Fruit fly (Drosophila melanogaster) whole organism, embryonic: ENCODE measurements around the gene pr.
A peak's percentile ranks its signal among the peaks of the same experiment; 100 is the strongest.

Experiments
- CG11398 ChIP-seq: fragments of 200-800 bp; sonication (Bioruptor generic); optimal IDR thresholded peaks from 2 replicates; lab custom pipeline; 2016; ENCODE audit warnings: missing biosample characterization, missing genetic modification characterization
- CG11456 ChIP-seq: fragments of 200-800 bp; sonication (Bioruptor generic); IDR thresholded peaks from 3 replicates; pipeline ENCODE4 v1.3.6; 2022; ENCODE audit warnings: missing biosample characterization, missing genetic modification characterization
- CG11696 ChIP-seq: fragments of 200-800 bp; sonication (Bioruptor generic); IDR thresholded peaks from 2 replicates; pipeline ENCODE4 v1.3.6; 2022; ENCODE audit warnings: missing biosample characterization, missing genetic modification characterization
- CG12071 ChIP-seq: fragments of 200-800 bp; sonication (Bioruptor generic); optimal IDR thresholded peaks from 3 replicates; lab custom pipeline; 2018; ENCODE audit warnings: missing biosample characterization, mild to moderate bottlenecking, missing genetic modification characterization
- CG12659 ChIP-seq: fragments of 200-800 bp; sonication (Bioruptor generic); optimal IDR thresholded peaks from 3 replicates; lab custom pipeline; 2017; ENCODE audit warnings: mild to moderate bottlenecking, missing biosample characterization, missing genetic modification reagents, missing genetic modification characterization
- CG13123 ChIP-seq: fragments of 200-800 bp; sonication (Bioruptor generic); optimal IDR thresholded peaks from 2 replicates; lab custom pipeline; 2016; ENCODE audit warnings: missing biosample characterization, missing genetic modification characterization
- CG13624 ChIP-seq: fragments of 200-800 bp; sonication (Bioruptor generic); optimal IDR thresholded peaks from 2 replicates; lab custom pipeline; 2016; ENCODE audit warnings: missing biosample characterization, missing genetic modification characterization
- CG15514 ChIP-seq: fragments of 200-800 bp; sonication (Bioruptor generic); optimal IDR thresholded peaks from 3 replicates; lab custom pipeline; 2017; ENCODE audit warnings: missing biosample characterization, missing genetic modification characterization, mild to moderate bottlenecking, moderate library complexity, missing genetic modification reagents
- CG15601 ChIP-seq: fragments of 200-800 bp; sonication (Bioruptor generic); optimal IDR thresholded peaks from 3 replicates; lab custom pipeline; 2019; ENCODE audit warnings: missing biosample characterization, mild to moderate bottlenecking, missing genetic modification characterization, moderate library complexity
- CG17328 ChIP-seq: fragments of 200-800 bp; sonication (Bioruptor generic); IDR thresholded peaks from 2 replicates; pipeline ENCODE4 v1.3.6; 2022; ENCODE audit warnings: missing biosample characterization, missing genetic modification characterization
- CG18764 ChIP-seq: fragments of 200-800 bp; sonication (Bioruptor generic); optimal IDR thresholded peaks from 3 replicates; lab custom pipeline; 2016; ENCODE audit warnings: missing biosample characterization, missing genetic modification characterization
- CG30403 ChIP-seq: fragments of 200-800 bp; sonication (Bioruptor generic); optimal IDR thresholded peaks from 3 replicates; lab custom pipeline; 2016; ENCODE audit warnings: missing biosample characterization, missing genetic modification characterization
- CG3281 ChIP-seq: fragments of 200-800 bp; sonication (Bioruptor generic); optimal IDR thresholded peaks from 3 replicates; lab custom pipeline; 2017; ENCODE audit warnings: missing biosample characterization, mild to moderate bottlenecking, missing genetic modification characterization
- CG43689 ChIP-seq: fragments of 200-800 bp; sonication (Bioruptor generic); IDR thresholded peaks from 2 replicates; pipeline ENCODE4 v1.3.6; 2022; ENCODE audit warnings: missing biosample characterization, missing genetic modification characterization
- CG4617 ChIP-seq: fragments of 200-800 bp; sonication (Bioruptor generic); optimal IDR thresholded peaks from 3 replicates; lab custom pipeline; 2016; ENCODE audit warnings: missing biosample characterization, missing genetic modification characterization, borderline replicate concordance
- CG4820 ChIP-seq: fragments of 200-800 bp; sonication (Bioruptor generic); optimal IDR thresholded peaks from 3 replicates; lab custom pipeline; 2016; ENCODE audit warnings: missing biosample characterization, missing genetic modification characterization
- CG5245 ChIP-seq: fragments of 200-800 bp; sonication (Bioruptor generic); optimal IDR thresholded peaks from 3 replicates; lab custom pipeline; 2016; ENCODE audit warnings: missing biosample characterization, missing genetic modification characterization
- CG6175 ChIP-seq: fragments of 200-800 bp; sonication (Bioruptor generic); IDR thresholded peaks from 3 replicates; pipeline ENCODE4 v1.3.6; 2022; ENCODE audit warnings: missing biosample characterization, missing genetic modification characterization
- CG6813 ChIP-seq: fragments of 200-800 bp; sonication (Bioruptor generic); optimal IDR thresholded peaks from 2 replicates; lab custom pipeline; 2017; ENCODE audit warnings: missing biosample characterization, missing genetic modification characterization, mild to moderate bottlenecking, moderate library complexity, missing genetic modification reagents
- CG7987 ChIP-seq: fragments of 200-800 bp; sonication (Bioruptor generic); optimal IDR thresholded peaks from 2 replicates; lab custom pipeline; 2018; ENCODE audit warnings: missing biosample characterization, mild to moderate bottlenecking, missing genetic modification characterization, moderate library complexity
- CHES-1-like ChIP-seq: fragments of 200-800 bp; sonication (Bioruptor generic); optimal IDR thresholded peaks from 2 replicates; lab custom pipeline; 2016; ENCODE audit warnings: missing biosample characterization, missing genetic modification characterization
- Chrac-16 ChIP-seq: fragments of 200-800 bp; sonication (Bioruptor generic); optimal IDR thresholded peaks from 3 replicates; lab custom pipeline; 2016; ENCODE audit warnings: missing biosample characterization, missing genetic modification characterization
- Dbx ChIP-seq: fragments of 200-800 bp; sonication (Bioruptor generic); IDR thresholded peaks from 3 replicates; pipeline ENCODE4 v1.3.6; 2022; ENCODE audit warnings: missing biosample characterization, missing genetic modification characterization
- Doc2 ChIP-seq: fragments of 200-800 bp; sonication (Bioruptor generic); IDR thresholded peaks from 2 replicates; pipeline ENCODE4 v1.3.6; 2022; ENCODE audit warnings: missing biosample characterization, missing genetic modification characterization
- Drgx ChIP-seq: fragments of 200-800 bp; sonication (Bioruptor generic); IDR thresholded peaks from 2 replicates; pipeline ENCODE4 v1.3.6; 2022; ENCODE audit warnings: missing biosample characterization, missing genetic modification characterization
- Fer3 ChIP-seq: fragments of 200-800 bp; sonication (Bioruptor generic); optimal IDR thresholded peaks from 2 replicates; lab custom pipeline; 2018; ENCODE audit warnings: missing biosample characterization, mild to moderate bottlenecking, missing genetic modification characterization, moderate library complexity
- H2.0 ChIP-seq: fragments of 200-800 bp; sonication (Bioruptor generic); IDR thresholded peaks from 2 replicates; pipeline ENCODE4 v1.3.6; 2022; ENCODE audit warnings: missing biosample characterization, missing genetic modification characterization
- Hmr ChIP-seq: fragments of 200-800 bp; sonication (Bioruptor generic); optimal IDR thresholded peaks from 3 replicates; lab custom pipeline; 2017; ENCODE audit warnings: mild to moderate bottlenecking, missing biosample characterization, missing genetic modification reagents, missing genetic modification characterization
- PHDP ChIP-seq: fragments of 200-800 bp; sonication (Bioruptor generic); optimal IDR thresholded peaks from 3 replicates; lab custom pipeline; 2018; ENCODE audit warnings: missing biosample characterization, mild to moderate bottlenecking, missing genetic modification characterization, moderate library complexity
- Sox100B ChIP-seq: fragments of 200-800 bp; sonication (Bioruptor generic); optimal IDR thresholded peaks from 3 replicates; lab custom pipeline; 2018; ENCODE audit warnings: missing biosample characterization, mild to moderate bottlenecking, missing genetic modification characterization
- abd-A ChIP-seq: fragments of 200-800 bp; sonication (Bioruptor generic); optimal IDR thresholded peaks from 3 replicates; lab custom pipeline; 2019; ENCODE audit warnings: missing biosample characterization, mild to moderate bottlenecking, missing genetic modification characterization, moderate library complexity
- bab2 ChIP-seq: fragments of 200-800 bp; sonication (Bioruptor generic); optimal IDR thresholded peaks from 2 replicates; lab custom pipeline; 2016; ENCODE audit warnings: missing biosample characterization, missing genetic modification characterization
- ci ChIP-seq: fragments of 200-800 bp; sonication (Bioruptor generic); IDR thresholded peaks from 3 replicates; pipeline ENCODE4 v1.3.6; 2022; ENCODE audit warnings: missing biosample characterization, missing genetic modification characterization
- dimm ChIP-seq: fragments of 200-800 bp; sonication (Bioruptor generic); IDR thresholded peaks from 2 replicates; pipeline ENCODE4 v1.3.6; 2022; ENCODE audit warnings: missing biosample characterization, missing genetic modification characterization
- fd3F ChIP-seq: fragments of 200-800 bp; sonication (Bioruptor generic); optimal IDR thresholded peaks from 2 replicates; lab custom pipeline; 2018; ENCODE audit warnings: missing biosample characterization, mild to moderate bottlenecking, missing genetic modification characterization, moderate library complexity
- gcm ChIP-seq: fragments of 200-800 bp; sonication (Bioruptor generic); optimal IDR thresholded peaks from 2 replicates; lab custom pipeline; 2019; ENCODE audit warnings: missing biosample characterization, mild to moderate bottlenecking, missing genetic modification characterization, moderate library complexity
- h ChIP-seq: fragments of >200 bp; optimal IDR thresholded peaks from 2 replicates; lab custom pipeline; 2017
- ham ChIP-seq: fragments of 200-800 bp; sonication (Bioruptor generic); IDR thresholded peaks from 2 replicates; pipeline ENCODE4 v1.3.6; 2022; ENCODE audit warnings: missing biosample characterization, missing genetic modification characterization
- her ChIP-seq: fragments of 200-800 bp; sonication (Bioruptor generic); optimal IDR thresholded peaks from 2 replicates; lab custom pipeline; 2016; ENCODE audit warnings: missing biosample characterization, missing genetic modification characterization
- insv ChIP-seq, 2 experiments: fragments of 200-800 bp; sonication (Bioruptor generic); optimal IDR thresholded peaks; 3 replicates each; lab custom pipeline; 2016 to 2018; ENCODE audit warnings: missing biosample characterization in 2 of 2, missing genetic modification characterization in 2 of 2
- nau ChIP-seq: fragments of 200-800 bp; sonication (Bioruptor generic); optimal IDR thresholded peaks from 3 replicates; lab custom pipeline; 2017; ENCODE audit warnings: missing biosample characterization, mild to moderate bottlenecking, missing genetic modification characterization, missing genetic modification reagents
- pho ChIP-seq: fragments of 200-800 bp; sonication (Bioruptor generic); optimal IDR thresholded peaks from 2 replicates; lab custom pipeline; 2016; ENCODE audit warnings: missing biosample characterization, missing genetic modification characterization
- phol ChIP-seq: fragments of 200-800 bp; sonication (Bioruptor generic); optimal IDR thresholded peaks from 3 replicates; lab custom pipeline; 2018; ENCODE audit warnings: missing biosample characterization, mild to moderate bottlenecking, missing genetic modification characterization, moderate library complexity
- ranshi ChIP-seq: fragments of 200-800 bp; sonication (Bioruptor generic); IDR thresholded peaks from 2 replicates; pipeline ENCODE4 v1.3.6; 2022; ENCODE audit warnings: missing biosample characterization, missing genetic modification characterization
- schlank ChIP-seq: fragments of 200-800 bp; sonication (Bioruptor generic); optimal IDR thresholded peaks from 2 replicates; lab custom pipeline; 2018; ENCODE audit warnings: missing biosample characterization, mild to moderate bottlenecking, missing genetic modification characterization
- shn ChIP-seq: fragments of 200-800 bp; sonication (Bioruptor generic); optimal IDR thresholded peaks from 3 replicates; lab custom pipeline; 2016; ENCODE audit warnings: missing biosample characterization, missing genetic modification characterization
- slp2 ChIP-seq: fragments of 200-800 bp; sonication (Bioruptor generic); optimal IDR thresholded peaks from 2 replicates; lab custom pipeline; 2016; ENCODE audit warnings: missing biosample characterization, missing genetic modification characterization
- sob ChIP-seq: fragments of 200-800 bp; sonication (Bioruptor generic); IDR thresholded peaks from 2 replicates; pipeline ENCODE4 v1.3.6; 2022; ENCODE audit warnings: missing biosample characterization, missing genetic modification characterization
- ssp ChIP-seq: fragments of 200-800 bp; sonication (Bioruptor generic); IDR thresholded peaks from 2 replicates; pipeline ENCODE4 v1.3.6; 2022; ENCODE audit warnings: missing biosample characterization, missing genetic modification characterization
- tio ChIP-seq: fragments of 200-800 bp; sonication (Bioruptor generic); optimal IDR thresholded peaks from 2 replicates; lab custom pipeline; 2017; ENCODE audit warnings: missing biosample characterization, missing genetic modification characterization, inconsistent platforms
- tna ChIP-seq: fragments of 200-800 bp; sonication (Bioruptor generic); IDR thresholded peaks from 2 replicates; pipeline ENCODE4 v1.3.6; 2022; ENCODE audit warnings: missing biosample characterization, missing genetic modification characterization; ENCODE audit not compliant: partially characterized antibody
- trh ChIP-seq: fragments of 200-800 bp; sonication (Bioruptor generic); optimal IDR thresholded peaks from 2 replicates; lab custom pipeline; 2016; ENCODE audit warnings: missing biosample characterization, missing genetic modification characterization

Gene pr

dm6 chr2L:20027382-20027919 is 47.8 kb downstream of the pr start, which contains the start of gene sNPF (continued):
- TF ChIP-seq sob (GFP tag; lab: Robert Waterston, UW) (no peak), CG11456 (GFP tag; lab: Robert Waterston, UW) (no peak), CG18764 (GFP tag; lab: Kevin White, UChicago) (no peak), CHES-1-like (GFP tag; lab: Kevin White, UChicago) (peak; percentile 71), Hmr (peak; percentile 87), CG11696 (no peak), fd3F (GFP tag; lab: Kevin White, UChicago) (peak; percentile 16), ci (GFP tag; lab: Robert Waterston, UW) (no peak), CG7987 (GFP tag; lab: Kevin White, UChicago) (no peak), CG13624 (GFP tag; lab: Kevin White, UChicago) (peak; percentile 74), Doc2 (GFP tag; lab: Robert Waterston, UW) (no peak), abd-A (no peak), CG15601 (tag; lab: Kevin White, UChicago) (peak; percentile 100), dimm (GFP tag; lab: Robert Waterston, UW) (no peak), CG15514 (peak; percentile 17), CG4820 (GFP tag; lab: Kevin White, UChicago) (no peak), CG12659 (GFP tag; lab: Kevin White, UChicago) (peak; percentile 59), pho (GFP tag; lab: Kevin White, UChicago) (peak; percentile 68), ranshi (GFP tag; lab: Robert Waterston, UW) (0 out of 2 replicates have a peak, but pooled peaks have one; percentile 24), Sox100B (GFP tag; lab: Kevin White, UChicago) (peak; percentile 38), tna (GFP tag; lab: Robert Waterston, UW) (no peak), H2.0 (GFP tag; lab: Robert Waterston, UW) (no peak), CG30403 (GFP tag; lab: Kevin White, UChicago) (peak; percentile 69), Fer3 (tag; lab: Kevin White, UChicago) (peak; percentile 7), tio (GFP tag; lab: Kevin White, UChicago) (peak; percentile 52), h (lab: Kevin White, UChicago) (no peak), bab2 (GFP tag; lab: Kevin White, UChicago) (peak; percentile 55), CG13123 (GFP tag; lab: Kevin White, UChicago) (no peak), CG4617 (GFP tag; lab: Kevin White, UChicago) (no peak), her (GFP tag; lab: Kevin White, UChicago) (peak; percentile 44), CG6175 (GFP tag; lab: Robert Waterston, UW) (no peak), Dbx (GFP tag; lab: Robert Waterston, UW) (no peak), gcm (GFP tag; lab: Kevin White, UChicago) (no peak), PHDP (peak; percentile 67), CG11398 (peak; percentile 8), insv (GFP tag; optimal IDR thresholded peaks at IDR 0.05; lab: Kevin White, UChicago) (no peak), CG17328 (GFP tag; lab: Robert Waterston, UW) (no peak), schlank (tag; lab: Kevin White, UChicago) (peak; percentile 44), phol (no peak), CG6813 (no peak), slp2 (GFP tag; lab: Kevin White, UChicago) (peak; percentile 19), nau (GFP tag; lab: Kevin White, UChicago) (no peak), Chrac-16 (GFP tag; lab: Kevin White, UChicago) (peak; percentile 29), CG12071 (GFP tag; lab: Kevin White, UChicago) (no peak), CG43689 (GFP tag; lab: Robert Waterston, UW) (no peak), CG3281 (peak; percentile 62), shn (GFP tag; lab: Kevin White, UChicago) (peak; percentile 57), ssp (GFP tag; lab: Robert Waterston, UW) (no peak), Drgx (GFP tag; lab: Robert Waterston, UW) (no peak), CG5245 (no peak), trh (GFP tag; lab: Kevin White, UChicago) (no peak), ham (GFP tag; lab: Robert Waterston, UW) (no peak)
